Worm (Caenorhabditis elegans): ENCODE results near the gene igdb-3.
A peak's percentile ranks its signal among the peaks of the same experiment; 100 is the strongest.

igdb-3 gene

DNA sequence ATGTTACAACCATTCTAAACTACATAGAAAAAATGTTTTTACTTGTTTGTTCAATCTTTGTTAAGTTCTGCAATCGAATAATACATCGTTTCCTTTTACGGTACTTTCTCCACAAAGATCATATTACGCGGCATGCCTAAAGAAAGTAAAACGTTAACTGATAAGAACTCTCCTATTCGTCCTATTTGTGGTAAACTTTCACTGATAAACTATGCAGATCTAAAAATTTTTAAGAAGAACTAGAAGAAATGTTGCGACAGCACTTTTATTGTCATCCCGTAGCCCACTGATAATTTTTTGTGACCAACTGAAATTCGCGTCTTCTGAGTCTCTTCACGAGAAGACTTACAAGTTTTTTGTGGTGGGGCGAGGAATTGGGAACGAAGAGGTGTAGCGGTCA lies 41.9 kb downstream of the igdb-3 start:
- peak; percentile 49 for TF ChIP-seq crh-2 (tag; optimal IDR thresholded peaks at IDR 0.05)
- TF ChIP-seq fos-1 (tag; optimal IDR thresholded peaks at IDR 0.05), result peak; percentile 77
- no peak for TF ChIP-seq C34F6.9 (tag; optimal IDR thresholded peaks at IDR 0.05)
- peak; percentile 55 for TF ChIP-seq sma-9 (GFP tag; optimal IDR thresholded peaks at IDR 0.05)
- no peak for TF ChIP-seq sma-9 (tag; optimal IDR thresholded peaks at IDR 0.05)
- TF ChIP-seq unc-55 (GFP tag; optimal IDR thresholded peaks at IDR 0.05), result no peak
- peak; percentile 28 for TF ChIP-seq nhr-129 (tag; optimal IDR thresholded peaks at IDR 0.05)
- peak; percentile 27 for TF ChIP-seq F13H6.1 (tag; optimal IDR thresholded peaks at IDR 0.05)

DNA sequence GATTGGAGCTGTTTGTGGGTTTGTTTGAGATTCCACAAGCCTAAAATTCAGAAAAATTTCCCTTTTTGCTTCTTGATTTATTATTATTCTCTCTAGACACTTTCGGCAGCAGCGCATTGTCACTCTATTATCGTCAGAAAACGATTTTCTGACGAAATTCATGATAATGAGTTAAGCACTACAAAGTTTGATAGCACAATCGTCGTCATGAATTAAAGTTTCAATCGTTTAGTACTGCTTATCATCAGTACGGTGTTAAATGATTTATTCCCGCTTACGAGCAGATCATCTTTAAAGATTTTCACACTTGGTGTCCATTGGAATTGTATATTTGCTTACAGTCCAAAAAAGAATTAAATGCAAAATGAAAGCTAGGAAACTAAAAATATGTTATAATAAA lies 44.3 kb downstream of the igdb-3 start:
- TF ChIP-seq sem-4 (tag; optimal IDR thresholded peaks at IDR 0.05), result no peak
- TF ChIP-seq fos-1 (tag; optimal IDR thresholded peaks at IDR 0.05), result peak; percentile 62
- TF ChIP-seq sma-9 (GFP tag; optimal IDR thresholded peaks at IDR 0.05), result peak; percentile 17
- no peak for TF ChIP-seq sma-9 (tag; optimal IDR thresholded peaks at IDR 0.05)

DNA sequence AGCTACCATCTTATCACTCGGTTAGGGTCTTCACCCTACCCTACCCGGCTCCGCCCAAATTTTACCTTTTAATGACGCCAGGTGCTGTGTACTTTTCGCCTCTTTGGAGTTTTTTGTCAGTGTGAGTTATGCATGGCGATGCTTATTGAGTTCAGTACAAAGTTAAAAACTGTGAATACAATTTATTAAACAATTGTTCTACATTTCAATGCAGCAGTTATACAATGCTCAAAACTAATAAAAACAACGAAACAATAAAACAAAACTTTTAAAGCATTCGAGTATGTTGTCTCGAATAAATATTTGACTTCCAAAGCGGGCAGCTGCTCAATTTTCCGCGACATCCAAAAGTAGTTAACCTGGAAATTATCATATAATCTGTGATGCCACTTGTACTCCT lies 45.2 kb downstream of the igdb-3 start, which contains the start of gene ctsa-2:
TSS of gene ctsa-2 (minus strand) at position 101 of the 400 bp plus-strand sequence.
- TF ChIP-seq sma-9 (GFP tag; optimal IDR thresholded peaks at IDR 0.05) (no peak), sma-9 (tag; optimal IDR thresholded peaks at IDR 0.05) (no peak), fos-1 (tag; optimal IDR thresholded peaks at IDR 0.05) (peak; percentile 7), nhr-6 (tag; optimal IDR thresholded peaks at IDR 0.05) (no peak), nhr-12 (tag; optimal IDR thresholded peaks at IDR 0.05) (no peak)

DNA sequence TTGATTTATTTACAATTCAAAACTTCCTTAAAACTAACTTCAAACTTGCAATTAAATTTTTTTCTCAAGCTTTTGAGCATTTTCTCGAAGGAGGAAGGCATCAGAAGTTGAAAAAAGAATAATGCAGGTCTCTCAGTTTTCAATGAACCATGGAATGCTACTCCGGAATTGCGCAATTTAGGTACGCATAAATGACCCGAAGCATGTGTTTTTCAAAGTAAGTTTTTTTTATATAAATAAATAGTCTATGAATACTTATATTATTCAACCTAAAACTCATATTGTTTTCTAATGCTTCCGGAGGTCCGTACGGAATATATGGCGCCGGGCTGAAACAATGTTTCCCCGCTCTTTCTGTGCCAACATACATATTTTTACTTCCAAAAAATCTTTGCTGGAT lies 48.4 kb downstream of the igdb-3 start, which contains the start of gene K10C2.2:
TSS of gene K10C2.2 (minus strand) at position 101 of the 400 bp plus-strand sequence.
- TF ChIP-seq ztf-1 (GFP tag; conservative IDR thresholded peaks at IDR 0.05), result no peak
- no peak for TF ChIP-seq unc-39 (tag; optimal IDR thresholded peaks at IDR 0.05)
- TF ChIP-seq blmp-1 (tag; optimal IDR thresholded peaks at IDR 0.05; ENCODE audit: insufficient read depth), result no peak
- no peak for TF ChIP-seq nhr-11 (tag; optimal IDR thresholded peaks at IDR 0.05)
- TF ChIP-seq nhr-237 (tag; optimal IDR thresholded peaks at IDR 0.05), result no peak
- no peak for TF ChIP-seq alr-1 (tag; optimal IDR thresholded peaks at IDR 0.05)

DNA sequence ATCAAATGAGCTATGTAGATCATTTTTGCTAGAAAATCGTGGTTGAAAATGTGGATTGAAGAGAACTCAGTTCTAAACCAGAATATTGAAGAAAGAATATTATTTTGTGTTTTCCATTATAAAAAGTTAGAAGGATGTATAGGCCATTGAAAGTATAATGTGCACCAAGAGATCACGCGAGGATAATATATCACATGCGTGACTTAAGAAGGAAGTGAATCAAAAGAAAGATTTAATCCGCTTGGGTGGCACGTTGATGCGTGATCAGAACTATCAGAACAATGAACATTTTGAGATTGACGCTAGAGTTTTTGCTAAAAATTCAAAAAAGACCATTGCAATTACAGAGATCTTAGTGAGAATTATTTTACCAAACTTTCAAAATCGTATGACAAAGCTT lies 50.5 kb downstream of the igdb-3 start:
- TF ChIP-seq zag-1 (tag; optimal IDR thresholded peaks at IDR 0.05), result no peak
- no peak for TF ChIP-seq mbf-1 (tag; optimal IDR thresholded peaks at IDR 0.05)
- no peak for TF ChIP-seq gmeb-1 (tag; optimal IDR thresholded peaks at IDR 0.05)
- no peak for TF ChIP-seq ztf-11 (tag; optimal IDR thresholded peaks at IDR 0.05)
- no peak for TF ChIP-seq alr-1 (tag; optimal IDR thresholded peaks at IDR 0.05)
- no peak for TF ChIP-seq nhr-21 (tag; optimal IDR thresholded peaks at IDR 0.05)
- no peak for TF ChIP-seq Y55F3AM.14 (GFP tag; optimal IDR thresholded peaks at IDR 0.05)
- TF ChIP-seq unc-39 (tag; optimal IDR thresholded peaks at IDR 0.05), result no peak
- TF ChIP-seq sma-3 (GFP tag; optimal IDR thresholded peaks at IDR 0.05), result no peak
- TF ChIP-seq nhr-25 (tag; optimal IDR thresholded peaks at IDR 0.05), result no peak
- TF ChIP-seq crh-2 (tag; optimal IDR thresholded peaks at IDR 0.05), result no peak
- TF ChIP-seq fos-1 (tag; optimal IDR thresholded peaks at IDR 0.05), result no peak
- TF ChIP-seq elt-1 (tag; optimal IDR thresholded peaks at IDR 0.05), result no peak

All from whole organism, L2 larva.